Worm (Caenorhabditis elegans) whole organism, early embryonic: ENCODE data around the gene ttyh-1.

Experiments
- B0310.2 ChIP-seq: sonication (generic microtip); optimal IDR thresholded peaks from 2 replicates; lab custom pipeline; 2016; ENCODE audit warnings: mild to moderate bottlenecking, missing genetic modification characterization, missing compliant biosample characterization
- F13C5.2 ChIP-seq: sonication (generic microtip); optimal IDR thresholded peaks from 2 replicates; lab custom pipeline; 2017; ENCODE audit warnings: mild to moderate bottlenecking, missing genetic modification characterization, inconsistent platforms, missing compliant biosample characterization
- ama-1 ChIP-seq: fragments of 150-350 bp; optimal IDR thresholded peaks from 2 replicates; lab custom pipeline; 2014
- ceh-13 ChIP-seq: fragments of 200-800 bp; sonication (Bioruptor generic); optimal IDR thresholded peaks from 2 replicates; lab custom pipeline; 2018; ENCODE audit warnings: mild to moderate bottlenecking, missing genetic modification characterization, missing compliant biosample characterization
- ceh-36 ChIP-seq: sonication (generic microtip); optimal IDR thresholded peaks from 2 replicates; lab custom pipeline; 2016; ENCODE audit warnings: missing genetic modification characterization, inconsistent platforms, missing compliant biosample characterization
- flt-1 ChIP-seq: fragments of 200-800 bp; sonication (Bioruptor generic); IDR thresholded peaks from 2 replicates; pipeline ENCODE4 v1.3.6; 2022; ENCODE audit warnings: missing genetic modification characterization, missing compliant biosample characterization
- hmbx-1 ChIP-seq: sonication (generic microtip); optimal IDR thresholded peaks from 2 replicates; lab custom pipeline; 2016; ENCODE audit warnings: mild to moderate bottlenecking, missing genetic modification characterization, missing compliant biosample characterization
- hnd-1 ChIP-seq: sonication (generic microtip); optimal IDR thresholded peaks from 2 replicates; lab custom pipeline; 2016; ENCODE audit warnings: missing genetic modification characterization, missing compliant biosample characterization
- pes-1 ChIP-seq: fragments of 200-800 bp; sonication (Bioruptor generic); IDR thresholded peaks from 2 replicates; pipeline ENCODE4 v1.3.6; 2022; ENCODE audit warnings: missing genetic modification reagents, missing genetic modification characterization, missing compliant biosample characterization
- scrt-1 ChIP-seq: fragments of 200-800 bp; sonication (Bioruptor generic); IDR thresholded peaks from 2 replicates; pipeline ENCODE4 v1.3.6; 2022; ENCODE audit warnings: missing genetic modification characterization, missing compliant biosample characterization
- tbx-11 ChIP-seq: fragments of 200-800 bp; sonication (Bioruptor generic); IDR thresholded peaks from 2 replicates; pipeline ENCODE4 v1.3.6; 2022; ENCODE audit warnings: missing genetic modification characterization, missing compliant biosample characterization
- tbx-37 ChIP-seq: fragments of 200-800 bp; sonication (Bioruptor generic); conservative IDR thresholded peaks from 2 replicates; pipeline ENCODE4 v1.3.6; 2022; ENCODE audit warnings: missing genetic modification reagents, missing genetic modification characterization, missing compliant biosample characterization
- tra-4 ChIP-seq: sonication (generic microtip); optimal IDR thresholded peaks from 2 replicates; lab custom pipeline; 2017; ENCODE audit warnings: missing genetic modification characterization, missing compliant biosample characterization

DNA sequence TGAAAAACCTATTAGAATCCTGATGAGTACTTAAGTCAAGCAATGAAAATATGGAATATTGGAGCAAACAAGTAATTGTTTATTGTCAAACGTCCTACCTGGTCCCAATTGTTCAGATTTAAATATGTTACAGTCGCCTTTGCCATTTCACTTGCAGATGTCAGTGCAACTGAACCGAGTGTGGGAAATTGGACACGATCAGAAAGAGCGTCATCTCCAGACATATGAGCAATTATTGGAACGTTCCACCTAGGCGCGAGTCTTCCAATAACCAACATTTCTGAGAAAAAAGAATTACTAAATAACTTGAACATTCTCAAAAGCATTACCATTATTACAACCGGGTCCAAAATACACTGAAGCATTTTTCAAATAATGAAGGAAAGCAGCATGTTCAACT lies 31.4 kb upstream of the ttyh-1 start:
- TF ChIP-seq ama-1 (no peak), tra-4 (tag; lab: Kevin White, UChicago) (no peak), flt-1 (no peak), F13C5.2 (tag; lab: Kevin White, UChicago) (no peak), tbx-37 (no peak), ceh-36 (no peak), ceh-13 (GFP tag; lab: Kevin White, UChicago) (no peak), tbx-11 (GFP tag; lab: Robert Waterston, UW) (no peak), hmbx-1 (tag; lab: Kevin White, UChicago) (no peak), hnd-1 (tag; lab: Kevin White, UChicago) (no peak), scrt-1 (no peak), B0310.2 (tag; lab: Kevin White, UChicago) (no peak), pes-1 (GFP tag; lab: Robert Waterston, UW) (no peak)
